Fruit fly (Drosophila melanogaster): ENCODE results near the gene CG6299.

Gene CG6299

DNA sequence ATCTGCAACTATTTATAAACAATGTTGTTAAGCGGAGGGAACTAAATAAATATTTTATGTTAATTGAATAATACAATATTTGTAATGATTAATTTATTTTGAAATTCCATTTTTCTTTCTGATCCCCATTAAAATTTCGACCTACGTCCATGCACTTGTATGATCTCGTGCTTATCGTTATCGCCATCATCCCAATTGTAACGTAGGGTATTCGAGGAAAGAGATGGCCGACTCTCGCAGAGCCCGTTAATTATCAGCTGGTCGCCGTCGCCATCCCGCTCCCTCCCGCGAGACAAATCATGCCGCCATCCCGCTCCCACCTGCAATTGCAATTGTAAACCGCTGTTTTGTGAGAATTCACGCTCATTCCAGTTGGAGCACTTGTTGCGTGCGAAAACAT, 9.4 kb upstream of the CG6299 start, which contains the start of gene CG11655 (continued):
- 0 out of 2 replicates have a peak, but pooled peaks have one; percentile 46 for TF ChIP-seq CG17328 (GFP tag; IDR thresholded peaks at IDR 0.05)
- no peak for TF ChIP-seq CG11093 (GFP tag; IDR thresholded peaks at IDR 0.05)
- no peak for TF ChIP-seq CG8765 (GFP tag; IDR thresholded peaks at IDR 0.05)
- peak; percentile 38 for TF ChIP-seq CG1233 (GFP tag; optimal IDR thresholded peaks at IDR 0.05)
- TF ChIP-seq CG12942 (GFP tag; optimal IDR thresholded peaks at IDR 0.05): no peak
- no peak for TF ChIP-seq crc (GFP tag; optimal IDR thresholded peaks at IDR 0.05)
- peak; percentile 37; the same call in 1 of the 2 replicates for TF ChIP-seq al (GFP tag; IDR thresholded peaks at IDR 0.05)
- no peak for TF ChIP-seq vnd (GFP tag; IDR thresholded peaks at IDR 0.05; ENCODE audit: partially characterized antibody)
- peak; percentile 37 for TF ChIP-seq Oli (tag; optimal IDR thresholded peaks at IDR 0.05)
- no peak for TF ChIP-seq CG8388 (GFP tag; optimal IDR thresholded peaks at IDR 0.05)
- TF ChIP-seq Aef1 (GFP tag; IDR thresholded peaks at IDR 0.05): 0 out of 3 replicates have a peak, but pooled peaks have one; percentile 23
- no peak for TF ChIP-seq CG13123 (GFP tag; optimal IDR thresholded peaks at IDR 0.05)
- TF ChIP-seq oc (tag; optimal IDR thresholded peaks at IDR 0.05): no peak
- peak; percentile 66 for TF ChIP-seq Xrp1 (GFP tag; IDR thresholded peaks at IDR 0.05)
- no peak for TF ChIP-seq B-H1 (GFP tag; IDR thresholded peaks at IDR 0.05)
- peak; percentile 23 for TF ChIP-seq Xbp1 (GFP tag; optimal IDR thresholded peaks at IDR 0.05)
- no peak for TF ChIP-seq stwl (tag; optimal IDR thresholded peaks at IDR 0.05)
- peak; percentile 41; the same call in 1 of the 3 replicates for TF ChIP-seq dysf (GFP tag; IDR thresholded peaks at IDR 0.05)
- TF ChIP-seq CG13287 (GFP tag; IDR thresholded peaks at IDR 0.05; ENCODE audit: partially characterized antibody): no peak
- peak; percentile 48 for TF ChIP-seq CG15514 (GFP tag; optimal IDR thresholded peaks at IDR 0.05)
- TF ChIP-seq Dip3 (GFP tag; optimal IDR thresholded peaks at IDR 0.05): no peak
- TF ChIP-seq E2f1 (GFP tag; IDR thresholded peaks at IDR 0.05): peak; percentile 28; the same call in 1 of the 2 replicates
- TF ChIP-seq zfh2 (GFP tag; optimal IDR thresholded peaks at IDR 0.05): peak; percentile 5
- TF ChIP-seq CG31365 (tag; optimal IDR thresholded peaks at IDR 0.05): no peak
- TF ChIP-seq Lhr (GFP tag; optimal IDR thresholded peaks at IDR 0.05): peak; percentile 8
- no peak for TF ChIP-seq CG11723 (GFP tag; optimal IDR thresholded peaks at IDR 0.05)
- TF ChIP-seq CG12769 (tag; optimal IDR thresholded peaks at IDR 0.05): no peak
- TF ChIP-seq CG31388 (GFP tag; optimal IDR thresholded peaks at IDR 0.05): no peak
- peak; percentile 1 for TF ChIP-seq CG10267 (tag; optimal IDR thresholded peaks at IDR 0.05)
- TF ChIP-seq twi (tag; optimal IDR thresholded peaks at IDR 0.05): no peak
- TF ChIP-seq CG4424 (GFP tag; optimal IDR thresholded peaks at IDR 0.05): peak; percentile 41
- peak; percentile 54 for TF ChIP-seq CG15479 (GFP tag; optimal IDR thresholded peaks at IDR 0.05)
- TF ChIP-seq ind (GFP tag; optimal IDR thresholded peaks at IDR 0.05): peak; percentile 41
- TF ChIP-seq az2 (GFP tag; optimal IDR thresholded peaks at IDR 0.05): peak; percentile 25
- no peak for TF ChIP-seq hbn (GFP tag; IDR thresholded peaks at IDR 0.05; ENCODE audit: partially characterized antibody)
- TF ChIP-seq Dfd (GFP tag; optimal IDR thresholded peaks at IDR 0.05): no peak
- no peak for TF ChIP-seq tin (GFP tag; optimal IDR thresholded peaks at IDR 0.05)
- TF ChIP-seq NfI (GFP tag; optimal IDR thresholded peaks at IDR 0.05): peak; percentile 30
- TF ChIP-seq CG18764 (GFP tag; optimal IDR thresholded peaks at IDR 0.05): no peak
- TF ChIP-seq NC2β (GFP tag; optimal IDR thresholded peaks at IDR 0.05): no peak
- TF ChIP-seq CG15073 (GFP tag; optimal IDR thresholded peaks at IDR 0.05): no peak
- no peak for TF ChIP-seq nerfin-2 (GFP tag; IDR thresholded peaks at IDR 0.05; ENCODE audit: partially characterized antibody)
- no peak for TF ChIP-seq CG2129 (GFP tag; IDR thresholded peaks at IDR 0.05; ENCODE audit: partially characterized antibody)
- TF ChIP-seq CG4360 (GFP tag; IDR thresholded peaks at IDR 0.05): no peak
- TF ChIP-seq CG12299 (tag; optimal IDR thresholded peaks at IDR 0.05): no peak
- TF ChIP-seq CG32767 (GFP tag; IDR thresholded peaks at IDR 0.05): no peak
- peak; percentile 6 for TF ChIP-seq CG9817 (tag; optimal IDR thresholded peaks at IDR 0.05)
- peak; percentile 12; the same call in 1 of the 2 replicates for TF ChIP-seq Drgx (GFP tag; IDR thresholded peaks at IDR 0.05)
- peak; percentile 21 for TF ChIP-seq unpg (GFP tag; optimal IDR thresholded peaks at IDR 0.05)
- TF ChIP-seq Hr51 (GFP tag; optimal IDR thresholded peaks at IDR 0.05): no peak
- no peak for TF ChIP-seq CG6765 (GFP tag; optimal IDR thresholded peaks at IDR 0.05)
